Fruit fly (Drosophila melanogaster) whole organism, embryonic: ENCODE data around the gene CG9270.
A peak's percentile ranks its signal among the peaks of the same experiment; 100 is the strongest.

Experiments
- Awh ChIP-seq: fragments of 200-800 bp; sonication (Bioruptor generic); IDR thresholded peaks from 2 replicates; pipeline ENCODE4, ENCODE4 v1.3.6; 2022; ENCODE audit warnings: missing biosample characterization, missing genetic modification characterization
- Blimp-1 ChIP-seq: fragments of 200-800 bp; sonication (Bioruptor generic); optimal IDR thresholded peaks from 3 replicates; lab custom pipeline; 2018; ENCODE audit warnings: missing biosample characterization, missing genetic modification characterization, mild to moderate bottlenecking, moderate library complexity, missing genetic modification reagents
- CG12071 ChIP-seq: fragments of 200-800 bp; sonication (Bioruptor generic); optimal IDR thresholded peaks from 3 replicates; lab custom pipeline; 2018; ENCODE audit warnings: missing biosample characterization, mild to moderate bottlenecking, missing genetic modification characterization
- CG12299 ChIP-seq: fragments of 200-800 bp; sonication (Bioruptor generic); optimal IDR thresholded peaks from 2 replicates; lab custom pipeline; 2018; ENCODE audit warnings: missing biosample characterization, mild to moderate bottlenecking, missing genetic modification characterization
- CG13123 ChIP-seq: fragments of 200-800 bp; sonication (Bioruptor generic); optimal IDR thresholded peaks from 2 replicates; lab custom pipeline; 2016; ENCODE audit warnings: missing biosample characterization, missing genetic modification characterization
- CG13287 ChIP-seq: fragments of 200-800 bp; sonication (Bioruptor generic); IDR thresholded peaks from 2 replicates; pipeline ENCODE4 v1.3.6; 2022; ENCODE audit warnings: missing biosample characterization, missing genetic modification characterization; ENCODE audit not compliant: partially characterized antibody
- CG13424 ChIP-seq: fragments of 200-800 bp; sonication (Bioruptor generic); optimal IDR thresholded peaks from 2 replicates; lab custom pipeline; 2019; ENCODE audit warnings: missing biosample characterization, mild to moderate bottlenecking, missing genetic modification characterization, moderate library complexity
- CG1647 ChIP-seq: fragments of 200-800 bp; sonication (Bioruptor generic); optimal IDR thresholded peaks from 3 replicates; lab custom pipeline; 2016; ENCODE audit warnings: missing biosample characterization, missing genetic modification characterization
- CG16815 ChIP-seq: fragments of 200-800 bp; sonication (Bioruptor generic); optimal IDR thresholded peaks from 3 replicates; lab custom pipeline; 2017; ENCODE audit warnings: missing biosample characterization, mild to moderate bottlenecking, missing genetic modification characterization
- CG17568 ChIP-seq: fragments of 200-800 bp; sonication (Bioruptor generic); optimal IDR thresholded peaks from 2 replicates; lab custom pipeline; 2018; ENCODE audit warnings: missing biosample characterization, mild to moderate bottlenecking, missing genetic modification characterization, moderate library complexity
- CG17829 ChIP-seq: fragments of 200-800 bp; optimal IDR thresholded peaks from 2 replicates; lab custom pipeline; 2019; ENCODE audit warnings: missing biosample characterization, mild to moderate bottlenecking, missing genetic modification characterization, moderate library complexity
- CG18011 ChIP-seq: fragments of 200-800 bp; sonication (Bioruptor generic); optimal IDR thresholded peaks from 2 replicates; lab custom pipeline; 2017; ENCODE audit warnings: missing biosample characterization, missing genetic modification characterization, mild to moderate bottlenecking, moderate library complexity, missing genotype
- CG2678 ChIP-seq: fragments of 200-800 bp; sonication (Bioruptor generic); optimal IDR thresholded peaks from 3 replicates; lab custom pipeline; 2019; ENCODE audit warnings: missing biosample characterization, mild to moderate bottlenecking, missing genetic modification characterization, moderate library complexity
- CG4360 ChIP-seq: fragments of 200-800 bp; sonication (Bioruptor generic); IDR thresholded peaks from 2 replicates; pipeline ENCODE4 v1.3.6; 2022; ENCODE audit warnings: missing biosample characterization, missing genetic modification characterization
- CG4707 ChIP-seq: fragments of 200-800 bp; sonication (Bioruptor generic); optimal IDR thresholded peaks from 2 replicates; lab custom pipeline; 2018; ENCODE audit warnings: missing biosample characterization, mild to moderate bottlenecking, missing genetic modification characterization, moderate library complexity
- CG4820 ChIP-seq: fragments of 200-800 bp; sonication (Bioruptor generic); optimal IDR thresholded peaks from 3 replicates; lab custom pipeline; 2016; ENCODE audit warnings: missing biosample characterization, missing genetic modification characterization
- CG6854 ChIP-seq: fragments of 200-800 bp; sonication (Bioruptor generic); optimal IDR thresholded peaks from 3 replicates; lab custom pipeline; 2017; ENCODE audit warnings: missing biosample characterization, mild to moderate bottlenecking, missing genetic modification characterization
- CG7372 ChIP-seq: fragments of 200-800 bp; sonication (Bioruptor generic); IDR thresholded peaks from 2 replicates; pipeline ENCODE4 v1.3.6; 2022; ENCODE audit warnings: missing biosample characterization, missing genetic modification characterization
- CG7928 ChIP-seq: fragments of 200-800 bp; sonication (Bioruptor generic); optimal IDR thresholded peaks from 2 replicates; lab custom pipeline; 2017; ENCODE audit warnings: missing biosample characterization, mild to moderate bottlenecking, missing genetic modification characterization
- CG7987 ChIP-seq: fragments of 200-800 bp; sonication (Bioruptor generic); optimal IDR thresholded peaks from 2 replicates; lab custom pipeline; 2018; ENCODE audit warnings: missing biosample characterization, mild to moderate bottlenecking, missing genetic modification characterization, moderate library complexity
- CG8089 ChIP-seq: fragments of 200-800 bp; sonication (Bioruptor generic); optimal IDR thresholded peaks from 3 replicates; lab custom pipeline; 2016; ENCODE audit warnings: missing biosample characterization, missing genetic modification characterization
- CG9727 ChIP-seq: fragments of 200-800 bp; sonication (Bioruptor generic); optimal IDR thresholded peaks from 3 replicates; lab custom pipeline; 2017; ENCODE audit warnings: missing biosample characterization, mild to moderate bottlenecking, missing genetic modification characterization
- Camta ChIP-seq: fragments of 200-800 bp; sonication (Bioruptor generic); optimal IDR thresholded peaks from 2 replicates; lab custom pipeline; 2016; ENCODE audit warnings: missing biosample characterization, missing genetic modification characterization
- HLH4C ChIP-seq: fragments of 200-800 bp; sonication (Bioruptor generic); IDR thresholded peaks from 3 replicates; pipeline ENCODE4 v1.3.6; 2022; ENCODE audit warnings: missing biosample characterization, missing genetic modification characterization; ENCODE audit not compliant: partially characterized antibody
- HLH54F ChIP-seq: fragments of 200-800 bp; sonication (Bioruptor generic); optimal IDR thresholded peaks from 3 replicates; lab custom pipeline; 2016; ENCODE audit warnings: missing biosample characterization, missing genetic modification characterization
- Hsf ChIP-seq: fragments of 200-800 bp; sonication (Bioruptor generic); optimal IDR thresholded peaks from 3 replicates; lab custom pipeline; 2016; ENCODE audit warnings: missing biosample characterization, missing genetic modification characterization
- Lpt ChIP-seq: fragments of >200 bp; optimal IDR thresholded peaks from 2 replicates; lab custom pipeline; 2018; ENCODE audit warnings: missing biosample characterization, missing genetic modification characterization
- Max ChIP-seq: fragments of 200-800 bp; sonication (Bioruptor generic); optimal IDR thresholded peaks from 2 replicates; lab custom pipeline; 2016; ENCODE audit warnings: missing biosample characterization, mild to moderate bottlenecking, missing genetic modification characterization
- Poxn ChIP-seq: fragments of 200-800 bp; sonication (Bioruptor generic); IDR thresholded peaks from 2 replicates; pipeline ENCODE4 v1.3.6; 2022; ENCODE audit warnings: missing biosample characterization, missing genetic modification characterization
- Six4 ChIP-seq: fragments of 200-800 bp; sonication (Bioruptor generic); optimal IDR thresholded peaks from 2 replicates; lab custom pipeline; 2016; ENCODE audit warnings: missing biosample characterization, missing genetic modification characterization
- TFAM ChIP-seq: fragments of 200-800 bp; sonication (Bioruptor generic); optimal IDR thresholded peaks from 2 replicates; lab custom pipeline; 2017; ENCODE audit warnings: missing biosample characterization, missing genetic modification characterization, inconsistent platforms
- Xbp1 ChIP-seq: fragments of 200-800 bp; sonication (Bioruptor generic); optimal IDR thresholded peaks from 3 replicates; lab custom pipeline; 2016; ENCODE audit warnings: missing biosample characterization, mild to moderate bottlenecking, missing genetic modification characterization
- YL-1 ChIP-seq: fragments of 200-800 bp; sonication (Bioruptor generic); optimal IDR thresholded peaks from 3 replicates; lab custom pipeline; 2017; ENCODE audit warnings: missing biosample characterization, mild to moderate bottlenecking, missing genetic modification characterization
- bigmax ChIP-seq: fragments of 200-800 bp; sonication (Bioruptor generic); optimal IDR thresholded peaks from 2 replicates; lab custom pipeline; 2018; ENCODE audit warnings: missing biosample characterization, mild to moderate bottlenecking, missing genetic modification characterization
- btn ChIP-seq: fragments of 200-800 bp; sonication (Bioruptor generic); optimal IDR thresholded peaks from 2 replicates; lab custom pipeline; 2016; ENCODE audit warnings: missing biosample characterization, missing genetic modification characterization
- crp ChIP-seq, 2 experiments: fragments of 200-800 bp; sonication (Bioruptor generic); optimal IDR thresholded peaks; 2 replicates in 1 of 2; 3 replicates in 1 of 2; lab custom pipeline; 2017; ENCODE audit warnings: missing biosample characterization in 2 of 2, missing genetic modification characterization in 2 of 2, mild to moderate bottlenecking in 1 of 2, moderate library complexity in 1 of 2
- dimm ChIP-seq: fragments of 200-800 bp; sonication (Bioruptor generic); IDR thresholded peaks from 2 replicates; pipeline ENCODE4 v1.3.6; 2022; ENCODE audit warnings: missing biosample characterization, missing genetic modification characterization
- ewg ChIP-seq: fragments of 200-800 bp; sonication (Bioruptor generic); optimal IDR thresholded peaks from 3 replicates; lab custom pipeline; 2017; ENCODE audit warnings: mild to moderate bottlenecking, missing biosample characterization, missing genetic modification reagents, missing genetic modification characterization
- fru ChIP-seq: fragments of >200 bp; optimal IDR thresholded peaks from 2 replicates; lab custom pipeline; 2017
- ftz-f1 ChIP-seq: fragments of 200-800 bp; sonication (Bioruptor generic); optimal IDR thresholded peaks from 2 replicates; lab custom pipeline; 2016; ENCODE audit warnings: missing biosample characterization, missing genetic modification characterization
- grau ChIP-seq: fragments of 200-800 bp; optimal IDR thresholded peaks from 3 replicates; lab custom pipeline; 2019; ENCODE audit warnings: missing biosample characterization, mild to moderate bottlenecking, missing genetic modification characterization, moderate library complexity
- ham ChIP-seq: fragments of 200-800 bp; sonication (Bioruptor generic); IDR thresholded peaks from 2 replicates; pipeline ENCODE4 v1.3.6; 2022; ENCODE audit warnings: missing biosample characterization, missing genetic modification characterization
- klu ChIP-seq: fragments of 200-800 bp; sonication (Bioruptor generic); IDR thresholded peaks from 2 replicates; pipeline ENCODE4 v1.3.6; 2022; ENCODE audit warnings: missing biosample characterization, missing genetic modification characterization
- lilli ChIP-seq: fragments of 200-800 bp; sonication (Bioruptor generic); optimal IDR thresholded peaks from 3 replicates; lab custom pipeline; 2016; ENCODE audit warnings: missing biosample characterization, missing genetic modification characterization
- lov ChIP-seq, 2 experiments: fragments of 200-800 bp in 1 of 2; fragments of >200 bp in 1 of 2; sonication (Bioruptor generic) in 1 of 2; IDR thresholded peaks in 1 of 2; optimal IDR thresholded peaks in 1 of 2; 2 replicates in 1 of 2; 3 replicates in 1 of 2; pipeline versions ENCODE4 v1.3.6 to Lab custom; 2017 to 2022; ENCODE audit warnings: missing biosample characterization in 1 of 2, missing genetic modification characterization in 1 of 2
- mam ChIP-seq: fragments of 200-800 bp; sonication (Bioruptor generic); optimal IDR thresholded peaks from 3 replicates; lab custom pipeline; 2016; ENCODE audit warnings: missing biosample characterization, missing genetic modification characterization
- odd ChIP-seq: fragments of 200-800 bp; sonication (Bioruptor generic); optimal IDR thresholded peaks from 2 replicates; lab custom pipeline; 2017; ENCODE audit warnings: missing biosample characterization, mild to moderate bottlenecking, missing genetic modification characterization
- ranshi ChIP-seq: fragments of 200-800 bp; sonication (Bioruptor generic); IDR thresholded peaks from 2 replicates; pipeline ENCODE4 v1.3.6; 2022; ENCODE audit warnings: missing biosample characterization, missing genetic modification characterization
- repo ChIP-seq: fragments of 200-800 bp; sonication (Bioruptor generic); optimal IDR thresholded peaks from 2 replicates; lab custom pipeline; 2016; ENCODE audit warnings: missing biosample characterization, missing genetic modification characterization
- sob ChIP-seq: fragments of 200-800 bp; sonication (Bioruptor generic); IDR thresholded peaks from 2 replicates; pipeline ENCODE4 v1.3.6; 2022; ENCODE audit warnings: missing biosample characterization, missing genetic modification characterization
- tx ChIP-seq: fragments of 200-800 bp; sonication (Bioruptor generic); optimal IDR thresholded peaks from 2 replicates; lab custom pipeline; 2016; ENCODE audit warnings: missing biosample characterization, missing genetic modification characterization
- yki ChIP-seq: fragments of >200 bp; optimal IDR thresholded peaks from 3 replicates; lab custom pipeline; 2018

Gene CG9270

DNA sequence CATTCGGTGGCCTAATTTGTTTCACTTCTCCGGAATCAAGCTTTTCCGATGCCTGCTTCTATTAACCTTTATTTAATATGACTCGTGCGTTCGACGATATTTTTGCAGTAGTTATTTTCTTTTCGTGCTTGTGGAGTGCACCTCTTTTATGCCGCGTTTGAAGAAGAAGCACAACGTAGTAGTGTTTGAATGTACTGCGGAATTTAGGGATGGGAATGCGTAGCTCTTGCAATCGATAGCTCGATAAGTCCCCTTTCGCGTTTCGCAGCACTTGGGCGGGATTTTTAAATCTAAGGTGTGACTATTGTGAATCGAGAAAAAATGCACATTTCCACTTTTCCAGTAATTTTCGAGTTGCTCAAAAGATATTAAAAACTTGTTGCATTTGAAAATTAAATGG lies 15.2 kb downstream of the CG9270 start, which contains the start of the genes CG43739 and sky (continued):
- no peak for TF ChIP-seq Six4 (GFP tag; lab: Kevin White, UChicago)
- TF ChIP-seq repo (GFP tag; lab: Kevin White, UChicago) = peak; percentile 10
- no peak for TF ChIP-seq CG9727
- peak; percentile 77 for TF ChIP-seq HLH4C
- TF ChIP-seq mam (GFP tag; lab: Kevin White, UChicago) = peak; percentile 63
- TF ChIP-seq klu (GFP tag; lab: Robert Waterston, UW) = no peak
- TF ChIP-seq sob (GFP tag; lab: Robert Waterston, UW) = peak; percentile 64
- no peak for TF ChIP-seq Lpt (GFP tag; lab: Kevin White, UChicago)
- no peak for TF ChIP-seq crp (GFP tag; optimal IDR thresholded peaks at IDR 0.05; lab: Kevin White, UChicago)
- TF ChIP-seq CG16815 (GFP tag; lab: Kevin White, UChicago) = no peak
- TF ChIP-seq tx (GFP tag; lab: Kevin White, UChicago) = no peak
- no peak for TF ChIP-seq Blimp-1 (GFP tag; lab: Kevin White, UChicago)
- no peak for TF ChIP-seq CG12071
- TF ChIP-seq fru (lab: Kevin White, UChicago) = no peak
- TF ChIP-seq btn (GFP tag; lab: Kevin White, UChicago) = no peak
- TF ChIP-seq grau (tag; lab: Kevin White, UChicago) = peak; percentile 1
- TF ChIP-seq odd (GFP tag; lab: Kevin White, UChicago) = no peak
- peak; percentile 41 for TF ChIP-seq Camta
- TF ChIP-seq ranshi (GFP tag; lab: Robert Waterston, UW) = no peak
- TF ChIP-seq yki (lab: Kevin White, UChicago) = no peak
- no peak for TF ChIP-seq CG12299 (tag; lab: Kevin White, UChicago)
- no peak for TF ChIP-seq TFAM
- TF ChIP-seq CG13123 (GFP tag; lab: Kevin White, UChicago) = no peak
- peak; percentile 7 for TF ChIP-seq CG4820 (GFP tag; lab: Kevin White, UChicago)
- no peak for TF ChIP-seq Awh
- TF ChIP-seq bigmax (GFP tag; lab: Kevin White, UChicago) = no peak
- peak; percentile 50 for TF ChIP-seq lilli
- TF ChIP-seq ewg (GFP tag; lab: Kevin White, UChicago) = peak; percentile 35
- no peak for TF ChIP-seq CG7928 (GFP tag; lab: Kevin White, UChicago)
- peak; percentile 0 for TF ChIP-seq Hsf (GFP tag; lab: Kevin White, UChicago)
- TF ChIP-seq Xbp1 (GFP tag; lab: Kevin White, UChicago) = peak; percentile 40
- TF ChIP-seq Poxn (GFP tag; lab: Robert Waterston, UW) = no peak
- no peak for TF ChIP-seq YL-1
- TF ChIP-seq CG13424 = no peak
- no peak for TF ChIP-seq ftz-f1 (GFP tag; lab: Kevin White, UChicago)
- no peak for TF ChIP-seq ham (GFP tag; lab: Robert Waterston, UW)
- TF ChIP-seq CG8089 (GFP tag; lab: Kevin White, UChicago) = no peak
- TF ChIP-seq dimm = no peak
- no peak for TF ChIP-seq lov (optimal IDR thresholded peaks at IDR 0.05; lab: Kevin White, UChicago)
- TF ChIP-seq lov (GFP tag; IDR thresholded peaks at IDR 0.05; lab: Robert Waterston, UW) = 0 out of 3 replicates have a peak, but pooled peaks have one; percentile 22
- TF ChIP-seq CG17568 (GFP tag; lab: Kevin White, UChicago) = no peak
- TF ChIP-seq CG7987 (GFP tag; lab: Kevin White, UChicago) = no peak
- no peak for TF ChIP-seq CG18011
- no peak for TF ChIP-seq CG4707 (GFP tag; lab: Kevin White, UChicago)
- no peak for TF ChIP-seq Max (GFP tag; lab: Kevin White, UChicago)
- TF ChIP-seq CG17829 (tag; lab: Kevin White, UChicago) = peak; percentile 36
- TF ChIP-seq CG7372 (GFP tag; lab: Robert Waterston, UW) = no peak
- peak; percentile 11; the same call in 1 of the 2 replicates for TF ChIP-seq CG4360 (GFP tag; lab: Robert Waterston, UW)
- peak; percentile 88 for TF ChIP-seq CG13287 (GFP tag; lab: Robert Waterston, UW)
- peak; percentile 50 for TF ChIP-seq HLH54F
- no peak for TF ChIP-seq CG2678 (tag; lab: Kevin White, UChicago)
- no peak for TF ChIP-seq CG1647 (GFP tag; lab: Kevin White, UChicago)
- no peak for TF ChIP-seq CG6854
